Worm (Caenorhabditis elegans) whole organism, mixed stage, embryonic: ENCODE results near the gene wah-1.

Experiments
- M03D4.4 ChIP-seq: sonication (generic microtip); optimal IDR thresholded peaks from 2 replicates; lab custom pipeline; 2017; ENCODE audit warnings: mild to moderate bottlenecking, missing genetic modification characterization, missing compliant biosample characterization
- blmp-1 ChIP-seq: fragments of 150-350 bp; optimal IDR thresholded peaks from 2 replicates; lab custom pipeline; 2014; ENCODE audit warnings: missing biosample characterization, missing genetic modification characterization
- ceh-39 ChIP-seq: fragments of 150-350 bp; optimal IDR thresholded peaks from 2 replicates; lab custom pipeline; 2014; ENCODE audit warnings: missing biosample characterization, missing genetic modification characterization
- ceh-83 ChIP-seq: fragments of 200-800 bp; sonication (Bioruptor generic); optimal IDR thresholded peaks from 2 replicates; lab custom pipeline; 2018; ENCODE audit warnings: mild to moderate bottlenecking, missing genetic modification characterization, missing compliant biosample characterization
- ces-1 ChIP-seq: fragments of 150-350 bp; optimal IDR thresholded peaks from 2 replicates; lab custom pipeline; 2014; ENCODE audit warnings: missing biosample characterization, missing genetic modification reagents, missing genetic modification characterization
- cnd-1 ChIP-seq: fragments of 200-800 bp; sonication (Bioruptor generic); optimal IDR thresholded peaks from 2 replicates; lab custom pipeline; 2018; ENCODE audit warnings: mild to moderate bottlenecking, missing genetic modification characterization, missing compliant biosample characterization
- drap-1 ChIP-seq: fragments of 200-800 bp; sonication (Bioruptor generic); optimal IDR thresholded peaks from 3 replicates; lab custom pipeline; 2018; ENCODE audit warnings: mild to moderate bottlenecking, missing genetic modification characterization, missing compliant biosample characterization
- elt-1 ChIP-seq: sonication (generic microtip); optimal IDR thresholded peaks from 2 replicates; lab custom pipeline; 2017; ENCODE audit warnings: missing genetic modification characterization, mild to moderate bottlenecking, missing compliant biosample characterization, antibody characterized with exemption, moderate library complexity, borderline replicate concordance; ENCODE audit not compliant: insufficient read depth
- elt-3 ChIP-seq: fragments of 150-350 bp; optimal IDR thresholded peaks from 2 replicates; lab custom pipeline; 2014; ENCODE audit warnings: missing biosample characterization, missing genetic modification characterization
- ham-2 ChIP-seq: fragments of 200-800 bp; sonication (Bioruptor generic); optimal IDR thresholded peaks from 2 replicates; lab custom pipeline; 2018; ENCODE audit warnings: mild to moderate bottlenecking, missing genetic modification characterization, missing compliant biosample characterization
- hlh-1 ChIP-seq: fragments of 150-350 bp; optimal IDR thresholded peaks from 2 replicates; lab custom pipeline; 2014; ENCODE audit warnings: missing biosample characterization, missing genetic modification reagents, missing genetic modification characterization
- lin-13 ChIP-seq: fragments of 150-350 bp; optimal IDR thresholded peaks from 2 replicates; lab custom pipeline; 2014; ENCODE audit warnings: missing biosample characterization, missing genetic modification characterization
- lsy-2 ChIP-seq: fragments of 150-350 bp; optimal IDR thresholded peaks from 2 replicates; lab custom pipeline; 2014; ENCODE audit warnings: missing biosample characterization, missing genetic modification characterization
- mab-5 ChIP-seq: fragments of 150-350 bp; optimal IDR thresholded peaks from 2 replicates; lab custom pipeline; 2014; ENCODE audit warnings: missing biosample characterization, missing genetic modification characterization
- mep-1 ChIP-seq: fragments of 150-350 bp; optimal IDR thresholded peaks from 2 replicates; lab custom pipeline; 2017; ENCODE audit warnings: missing biosample characterization, missing genetic modification reagents, missing genetic modification characterization, inconsistent platforms
- mls-2 ChIP-seq: sonication (generic microtip); optimal IDR thresholded peaks from 2 replicates; lab custom pipeline; 2016; ENCODE audit warnings: mild to moderate bottlenecking, missing genetic modification characterization, moderate library complexity, missing compliant biosample characterization
- nhr-12 ChIP-seq: fragments of 150-350 bp; optimal IDR thresholded peaks from 2 replicates; lab custom pipeline; 2014; ENCODE audit warnings: missing biosample characterization, missing genetic modification characterization
- nhr-2 ChIP-seq: fragments of 150-350 bp; optimal IDR thresholded peaks from 2 replicates; lab custom pipeline; 2014; ENCODE audit warnings: missing biosample characterization, missing genetic modification characterization
- nhr-237 ChIP-seq: fragments of 150-350 bp; optimal IDR thresholded peaks from 2 replicates; lab custom pipeline; 2014; ENCODE audit warnings: missing biosample characterization, missing genetic modification characterization
- nhr-28 ChIP-seq: fragments of 150-350 bp; optimal IDR thresholded peaks from 2 replicates; lab custom pipeline; 2014; ENCODE audit warnings: missing biosample characterization, missing genetic modification characterization
- nhr-76 ChIP-seq: sonication (generic microtip); optimal IDR thresholded peaks from 2 replicates; lab custom pipeline; 2017; ENCODE audit warnings: missing biosample characterization, missing genetic modification characterization
- pha-4 ChIP-seq: fragments of 150-350 bp; optimal IDR thresholded peaks from 2 replicates; lab custom pipeline; 2018; ENCODE audit warnings: missing biosample characterization, missing genetic modification reagents, missing genetic modification characterization
- snpc-4 ChIP-seq: fragments of 150-350 bp; optimal IDR thresholded peaks from 2 replicates; lab custom pipeline; 2014; ENCODE audit warnings: missing biosample characterization, missing genetic modification characterization
- sptf-1 ChIP-seq: sonication (generic microtip); optimal IDR thresholded peaks from 2 replicates; lab custom pipeline; 2017; ENCODE audit warnings: mild to moderate bottlenecking, missing genetic modification characterization, moderate library complexity, missing compliant biosample characterization
- tbx-8 ChIP-seq: fragments of 200-800 bp; sonication (Bioruptor generic); optimal IDR thresholded peaks from 2 replicates; lab custom pipeline; 2018; ENCODE audit warnings: mild to moderate bottlenecking, missing genetic modification characterization, moderate library complexity, missing compliant biosample characterization
- unc-120 ChIP-seq: sonication (generic microtip); optimal IDR thresholded peaks from 2 replicates; lab custom pipeline; 2017; ENCODE audit warnings: missing genetic modification characterization, missing compliant biosample characterization; ENCODE audit not compliant: poor library complexity, severe bottlenecking
- unc-39 ChIP-seq: fragments of 150-350 bp; optimal IDR thresholded peaks from 2 replicates; lab custom pipeline; 2014; ENCODE audit warnings: missing biosample characterization, missing genetic modification characterization
- zip-8 ChIP-seq: fragments of 150-350 bp; optimal IDR thresholded peaks from 2 replicates; lab custom pipeline; 2014; ENCODE audit warnings: missing biosample characterization, missing genetic modification characterization
- ztf-11 ChIP-seq: fragments of 150-350 bp; optimal IDR thresholded peaks from 2 replicates; lab custom pipeline; 2014; ENCODE audit warnings: missing biosample characterization, missing genetic modification characterization

Gene wah-1

ce11 chrIII:11949276-11949879 is 40.6 kb upstream of the wah-1 start:
- TF ChIP-seq ztf-11: no peak
- TF ChIP-seq unc-120 (tag; lab: Kevin White, UChicago): no peak
- TF ChIP-seq mab-5 (tag; lab: Kevin White, UChicago): no peak
- TF ChIP-seq snpc-4 (tag; lab: Kevin White, UChicago): no peak
- peak; percentile 53 for TF ChIP-seq zip-8 (tag; lab: Kevin White, UChicago)
- no peak for TF ChIP-seq tbx-8 (GFP tag; lab: Kevin White, UChicago)
- TF ChIP-seq ceh-39 (tag; lab: Kevin White, UChicago): no peak

DNA sequence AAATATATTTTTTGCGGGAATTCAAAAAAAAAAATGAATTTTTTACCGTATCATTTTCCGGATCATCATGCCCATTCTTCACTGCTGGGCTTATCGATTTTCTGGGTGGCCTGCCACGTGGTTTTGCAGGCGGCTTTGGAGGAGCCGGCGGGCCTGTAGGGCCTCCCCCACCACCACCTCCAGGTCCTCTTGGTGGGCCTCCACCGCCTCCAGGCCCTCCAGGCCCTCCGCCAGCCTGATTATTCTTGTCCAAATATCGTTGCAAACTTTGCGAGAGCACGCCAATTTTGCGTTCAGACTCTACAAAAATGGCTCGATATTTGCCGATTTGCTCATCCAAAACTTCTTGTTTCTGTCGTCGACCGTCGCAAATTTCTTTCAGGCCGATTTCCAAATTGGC is 38.9 kb upstream of the wah-1 start:
- TF ChIP-seq tbx-8 (GFP tag; lab: Kevin White, UChicago): no peak
- no peak for TF ChIP-seq snpc-4 (tag; lab: Kevin White, UChicago)
- TF ChIP-seq lsy-2 (tag; lab: Kevin White, UChicago): no peak
- TF ChIP-seq lin-13: no peak
- no peak for TF ChIP-seq ham-2 (GFP tag; lab: Kevin White, UChicago)
- no peak for TF ChIP-seq ztf-11
- TF ChIP-seq hlh-1 (tag; lab: Kevin White, UChicago): no peak
- no peak for TF ChIP-seq ces-1

DNA sequence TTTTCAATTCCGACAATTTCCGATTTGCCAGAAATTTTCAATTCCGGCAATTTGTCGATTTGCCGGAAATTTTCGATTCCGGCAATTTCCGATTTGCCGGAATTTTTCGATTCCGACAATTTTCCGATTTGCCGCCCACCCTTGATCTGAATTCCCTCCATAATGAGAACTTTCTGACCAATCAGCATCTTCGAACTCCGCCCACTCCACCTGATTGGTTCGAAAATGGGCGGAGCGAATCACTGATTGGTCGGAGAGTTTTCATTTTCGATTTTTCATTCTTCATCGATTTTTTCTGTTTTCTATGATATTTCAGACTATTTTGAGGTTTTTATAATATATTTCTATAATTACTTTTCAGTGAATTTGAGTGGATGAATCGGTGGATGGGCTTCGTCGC is 35.8 kb upstream of the wah-1 start:
- TF ChIP-seq ztf-11 (no peak), drap-1 (GFP tag; lab: Kevin White, UChicago) (no peak), nhr-76 (tag; lab: Kevin White, UChicago) (no peak), ham-2 (GFP tag; lab: Kevin White, UChicago) (no peak), lin-13 (no peak)

- TF ChIP-seq elt-1: no peak
- no peak for TF ChIP-seq blmp-1
- TF ChIP-seq M03D4.4: no peak
- no peak for TF ChIP-seq ceh-39 (tag; lab: Kevin White, UChicago)
- no peak for TF ChIP-seq mab-5 (tag; lab: Kevin White, UChicago)
- TF ChIP-seq unc-120 (tag; lab: Kevin White, UChicago): no peak
- no peak for TF ChIP-seq ceh-83
- TF ChIP-seq, all 35 proteins: peak for 0
These were observed 29.9 kb upstream of the wah-1 start, which contains the start of gene top-3 for ce11 chrIII:11960080-11960479. top-3 (minus strand) TSS chrIII:11960180.

- TF ChIP-seq blmp-1: no peak
- TF ChIP-seq ceh-83: no peak
- TF ChIP-seq ces-1: peak; percentile 46
- TF ChIP-seq mab-5 (tag; lab: Kevin White, UChicago): no peak
- no peak for TF ChIP-seq nhr-12 (tag; lab: Kevin White, UChicago)
These were observed 18.6 kb upstream of the wah-1 start, which contains the start of gene Y56A3A.28 for ce11 chrIII:11971342-11971741. Y56A3A.28 (minus strand) TSS chrIII:11971374.

DNA sequence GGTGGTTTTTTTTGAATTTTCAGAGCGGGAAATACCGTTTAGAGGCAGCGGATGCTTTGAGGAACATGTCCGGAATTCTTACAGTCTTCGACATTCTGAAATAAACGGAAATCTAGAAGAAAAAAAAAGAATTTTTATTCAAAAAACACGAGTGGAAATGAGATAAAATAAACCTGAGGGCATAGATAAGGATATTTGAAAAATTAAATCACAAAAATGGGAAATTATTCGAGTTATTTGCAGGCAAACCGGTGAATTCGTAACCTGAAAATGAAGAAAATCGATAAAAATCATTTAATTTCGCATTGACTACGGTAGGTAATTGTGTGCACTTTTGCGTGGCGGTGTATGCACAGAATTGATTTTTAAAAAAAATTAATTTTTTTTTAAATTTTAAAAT is 16.0 kb upstream of the wah-1 start, which contains the start of gene ung-1:
TSS of gene ung-1 (minus strand) at position 101 of the 400 bp plus-strand sequence.
- TF ChIP-seq ztf-11 (no peak), elt-3 (tag; lab: Kevin White, UChicago) (no peak), snpc-4 (tag; lab: Kevin White, UChicago) (no peak), zip-8 (tag; lab: Kevin White, UChicago) (no peak), mls-2 (tag; lab: Kevin White, UChicago) (no peak), nhr-237 (tag; lab: Kevin White, UChicago) (no peak)
- TF ChIP-seq, all 35 proteins: peak for 0

DNA sequence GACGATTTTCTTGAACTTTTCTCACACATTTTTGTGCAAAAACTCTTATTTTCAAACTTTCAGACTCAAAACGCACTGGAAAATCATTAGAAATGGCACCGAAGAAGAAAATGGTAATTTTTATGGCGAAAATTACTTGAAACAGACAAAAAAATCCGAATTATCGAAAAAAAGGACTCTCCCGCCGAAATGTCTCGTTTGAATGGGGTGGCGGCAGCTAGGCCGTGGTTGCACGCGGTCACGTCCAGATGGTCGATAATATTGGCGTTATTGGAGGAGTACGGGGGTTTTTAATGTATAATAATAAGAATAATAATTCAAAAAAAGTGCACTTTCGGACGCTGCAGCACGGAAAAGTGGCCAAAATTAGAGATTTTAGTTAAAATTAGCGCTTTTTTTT is 15.6 kb upstream of the wah-1 start, which contains the start of gene Y56A3A.31:
TSS of gene Y56A3A.31 (plus strand) at position 64 of the 400 bp plus-strand sequence.
- no peak for TF ChIP-seq zip-8 (tag; lab: Kevin White, UChicago)
- peak; percentile 61 for TF ChIP-seq ceh-39 (tag; lab: Kevin White, UChicago)

- TF ChIP-seq cnd-1 (no peak), pha-4 (tag; lab: Kevin White, UChicago) (no peak), nhr-12 (tag; lab: Kevin White, UChicago) (no peak), unc-39 (no peak), M03D4.4 (no peak), zip-8 (tag; lab: Kevin White, UChicago) (no peak), mep-1 (tag; lab: Kevin White, UChicago) (no peak), nhr-28 (no peak), sptf-1 (no peak), ztf-11 (no peak), ces-1 (no peak), lin-13 (no peak), nhr-2 (no peak)
These were observed 11.2 kb upstream of the wah-1 start, which contains the start of gene Y56A3A.30 for ce11 chrIII:11978742-11979141. Y56A3A.30 (minus strand) TSS chrIII:11979065.
